Worm (Caenorhabditis elegans): ENCODE data around the gene mccc-2.

Gene mccc-2

ce11 chrIII:9103643-9104042, 14.5 kb upstream of the mccc-2 start, which contains the start of gene dos-1:
Gene dos-1 (plus strand): TSS chrIII:9103943.
- TF ChIP-seq zag-1 (tag; optimal IDR thresholded peaks at IDR 0.05) (no peak), attf-4 (tag; optimal IDR thresholded peaks at IDR 0.05) (no peak), nhr-10 (tag; optimal IDR thresholded peaks at IDR 0.05) (no peak), lir-3 (tag; optimal IDR thresholded peaks at IDR 0.05) (no peak), rbr-2 (tag; optimal IDR thresholded peaks at IDR 0.05) (no peak), fkh-10 (GFP tag; optimal IDR thresholded peaks at IDR 0.05) (no peak), spr-3 (GFP tag; optimal IDR thresholded peaks at IDR 0.05) (no peak), R02D3.7 (tag; optimal IDR thresholded peaks at IDR 0.05) (no peak), mdl-1 (tag; optimal IDR thresholded peaks at IDR 0.05) (no peak), daf-19 (GFP tag; conservative IDR thresholded peaks at IDR 0.05) (no peak), hlh-11 (tag; optimal IDR thresholded peaks at IDR 0.05) (no peak), zip-11 (GFP tag; IDR thresholded peaks at IDR 0.05) (no peak)

- no peak for TF ChIP-seq T26A8.4 (GFP tag; IDR thresholded peaks at IDR 0.05)
- no peak for TF ChIP-seq mxl-2 (GFP tag; conservative IDR thresholded peaks at IDR 0.05)
- TF ChIP-seq ama-1 (optimal IDR thresholded peaks at IDR 0.05) = no peak
- no peak for TF ChIP-seq rbr-2 (tag; optimal IDR thresholded peaks at IDR 0.05)
- TF ChIP-seq lsy-2 (tag; optimal IDR thresholded peaks at IDR 0.05) = no peak
- TF ChIP-seq hif-1 (tag; optimal IDR thresholded peaks at IDR 0.05) = no peak
- no peak for TF ChIP-seq F44E2.7 (GFP tag; IDR thresholded peaks at IDR 0.05)
- TF ChIP-seq mdt-29 (GFP tag; IDR thresholded peaks at IDR 0.05) = no peak
- TF ChIP-seq lin-39 (tag; optimal IDR thresholded peaks at IDR 0.05) = no peak
- TF ChIP-seq jun-1 (tag; optimal IDR thresholded peaks at IDR 0.05) = no peak
Measured at ce11 chrIII:9101212-9101611, 12.0 kb upstream of the mccc-2 start, which contains the start of gene ZK507.1. Gene ZK507.1 (minus strand): TSS chrIII:9101312.

DNA sequence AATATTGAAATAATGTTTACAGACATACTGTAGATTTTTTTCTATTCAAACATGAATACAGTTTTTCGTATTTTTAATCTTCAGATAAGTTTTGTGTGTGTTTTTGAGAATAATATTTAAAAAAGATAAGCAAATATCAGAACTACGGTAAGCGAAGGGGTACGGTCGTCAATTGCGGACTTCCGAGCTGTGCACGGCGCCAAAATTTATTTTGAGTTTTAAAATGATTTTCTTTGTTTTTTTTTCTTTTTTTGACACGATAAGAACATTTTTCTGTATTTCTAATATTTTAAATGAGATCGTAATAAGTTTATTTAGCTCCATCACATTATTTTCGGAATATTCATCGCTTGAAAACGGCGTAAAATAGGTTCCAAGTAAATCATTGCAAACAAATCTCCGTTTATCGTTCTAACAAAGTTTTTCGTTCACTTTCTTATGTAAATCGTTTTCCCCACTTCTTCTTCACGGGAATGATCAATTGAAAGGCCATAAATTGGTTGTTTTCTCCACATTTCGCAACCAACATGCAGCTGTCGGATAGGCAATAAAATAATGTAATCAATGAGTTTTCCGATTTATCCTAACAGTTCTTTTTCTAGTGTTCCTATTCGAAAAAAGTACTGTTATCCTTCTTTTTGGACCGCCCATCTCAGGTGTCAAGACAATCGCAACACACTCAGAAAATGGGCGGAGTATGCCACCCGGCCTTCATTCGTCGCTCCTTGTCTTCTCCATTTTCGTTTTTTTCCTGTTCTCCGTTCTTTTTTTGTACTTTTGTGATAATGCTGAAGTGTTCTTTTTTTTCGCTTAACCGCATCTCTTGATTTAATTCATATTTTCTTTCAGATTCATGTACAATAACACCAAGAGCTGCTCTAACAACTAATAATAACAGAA, 2.5 kb upstream of the mccc-2 start, which contains the start of gene glp-1:
Gene glp-1 (plus strand): TSS at position 850 of the 900 bp plus-strand sequence.
- no peak for TF ChIP-seq zag-1 (tag; optimal IDR thresholded peaks at IDR 0.05)
- TF ChIP-seq Y48G9A.11 (GFP tag; IDR thresholded peaks at IDR 0.05) = peak; percentile 34; the same call in 1 of the 2 replicates
- peak in 1 of 2 experiments; percentile 72 for TF ChIP-seq unc-62 (GFP tag; optimal IDR thresholded peaks at IDR 0.05 in 1 of 2)
- no peak for TF ChIP-seq unc-62 (tag; optimal IDR thresholded peaks at IDR 0.05)
- no peak for TF ChIP-seq T26A8.4 (GFP tag; IDR thresholded peaks at IDR 0.05)
- peak; percentile 41 for TF ChIP-seq unc-130 (GFP tag; optimal IDR thresholded peaks at IDR 0.05)
- no peak for TF ChIP-seq daf-12 (tag; optimal IDR thresholded peaks at IDR 0.05)
- no peak for TF ChIP-seq mdl-1 (tag; optimal IDR thresholded peaks at IDR 0.05)

- TF ChIP-seq ztf-11 (tag; optimal IDR thresholded peaks at IDR 0.05) (no peak), pqm-1 (tag; optimal IDR thresholded peaks at IDR 0.05) (no peak), hlh-11 (tag; optimal IDR thresholded peaks at IDR 0.05) (peak; percentile 2), lim-7 (GFP tag; IDR thresholded peaks at IDR 0.05) (no peak), R02D3.7 (tag; optimal IDR thresholded peaks at IDR 0.05) (no peak), rbr-2 (tag; optimal IDR thresholded peaks at IDR 0.05) (no peak), dmd-6 (GFP tag; IDR thresholded peaks at IDR 0.05) (no peak), zfp-2 (tag; optimal IDR thresholded peaks at IDR 0.05) (no peak), ZK546.5 (tag; optimal IDR thresholded peaks at IDR 0.05) (no peak), daf-16 (GFP tag; optimal IDR thresholded peaks at IDR 0.05) (peak in 1 of 2 experiments; percentile 50), daf-16 (tag; optimal IDR thresholded peaks at IDR 0.05) (peak; percentile 78), mep-1 (tag; optimal IDR thresholded peaks at IDR 0.05) (peak; percentile 6)
Measured at ce11 chrIII:9084329-9084728, 4.8 kb downstream of the mccc-2 start.
